Worm (Caenorhabditis elegans): ENCODE results near the gene vps-41.
A peak's percentile ranks its signal among the peaks of the same experiment; 100 is the strongest.

The vps-41 gene

DNA sequence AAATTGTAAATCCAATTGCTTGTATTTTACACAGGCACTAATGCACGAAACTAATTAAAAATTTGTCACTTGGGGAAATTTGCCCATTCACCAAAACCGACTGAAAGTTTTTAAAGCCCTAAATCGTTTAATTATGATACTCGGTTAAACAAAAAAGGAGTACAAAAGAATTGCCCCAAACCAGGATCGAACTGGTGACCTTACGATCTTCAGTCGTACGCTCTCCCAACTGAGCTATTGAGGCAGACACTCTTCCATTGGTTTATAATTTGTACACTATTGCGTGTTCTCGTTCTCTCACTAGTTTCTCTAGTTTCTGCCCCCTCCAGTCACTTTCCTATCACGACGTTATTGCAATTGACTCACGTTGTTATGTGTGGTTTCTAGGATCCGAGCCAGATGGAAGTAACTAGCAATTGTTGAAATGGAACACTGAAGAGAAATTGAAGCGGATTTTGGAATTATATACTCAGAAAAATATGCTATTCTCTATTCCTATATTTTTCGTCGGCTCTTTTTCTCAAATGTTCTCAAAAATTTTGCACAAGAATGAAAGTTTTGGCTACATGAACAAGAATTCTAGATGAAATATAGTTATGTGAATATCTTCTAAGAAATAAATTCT lies 35.7 kb downstream of the vps-41 start:
- peak; percentile 10 for TF ChIP-seq Y55F3AM.14 (GFP tag; optimal IDR thresholded peaks at IDR 0.05)
- no peak for TF ChIP-seq blmp-1 (tag; optimal IDR thresholded peaks at IDR 0.05; ENCODE audit: insufficient read depth)
- peak; percentile 45 for TF ChIP-seq crh-2 (tag; optimal IDR thresholded peaks at IDR 0.05)
- TF ChIP-seq nhr-129 (tag; optimal IDR thresholded peaks at IDR 0.05) = peak; percentile 83
- TF ChIP-seq nhr-21 (tag; optimal IDR thresholded peaks at IDR 0.05) = peak; percentile 35
- no peak for TF ChIP-seq nhr-11 (tag; optimal IDR thresholded peaks at IDR 0.05)
- TF ChIP-seq lsy-2 (tag; optimal IDR thresholded peaks at IDR 0.05) = peak in 1 of 2 experiments; percentile 27
- peak; percentile 70 for TF ChIP-seq sma-9 (GFP tag; optimal IDR thresholded peaks at IDR 0.05)
- TF ChIP-seq sma-9 (tag; optimal IDR thresholded peaks at IDR 0.05) = no peak
- no peak for TF ChIP-seq unc-39 (tag; optimal IDR thresholded peaks at IDR 0.05)
- peak; percentile 58 for TF ChIP-seq gmeb-1 (tag; optimal IDR thresholded peaks at IDR 0.05)
- TF ChIP-seq egl-27 (tag; optimal IDR thresholded peaks at IDR 0.05) = peak; percentile 47
- TF ChIP-seq F13H6.1 (tag; optimal IDR thresholded peaks at IDR 0.05) = peak; percentile 31
- peak; percentile 15 for TF ChIP-seq lin-13 (GFP tag; optimal IDR thresholded peaks at IDR 0.05)
- peak; percentile 25 for TF ChIP-seq sem-4 (tag; optimal IDR thresholded peaks at IDR 0.05)
- TF ChIP-seq fos-1 (tag; optimal IDR thresholded peaks at IDR 0.05) = peak; percentile 51

DNA sequence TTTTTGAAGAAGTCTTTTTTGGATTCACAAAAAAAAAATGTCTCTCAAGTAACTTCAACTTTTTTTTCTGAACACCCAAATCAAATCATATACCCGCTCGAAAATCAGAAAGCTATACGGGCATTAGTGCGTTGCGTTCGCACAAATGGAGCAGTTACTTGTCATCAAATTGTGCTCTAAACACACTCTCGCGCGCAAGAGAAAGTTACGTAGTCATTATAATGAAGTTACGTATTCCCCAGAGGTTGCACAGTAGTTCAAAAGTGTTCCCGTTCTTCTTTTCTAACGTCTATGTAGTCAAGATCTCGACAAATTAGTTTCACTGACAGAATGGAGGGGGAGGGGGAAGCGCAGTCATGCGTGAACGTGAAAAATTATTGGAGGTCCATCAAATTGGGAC lies 37.9 kb downstream of the vps-41 start:
- TF ChIP-seq elt-3 (tag; optimal IDR thresholded peaks at IDR 0.05) = no peak
- TF ChIP-seq elt-1 (tag; optimal IDR thresholded peaks at IDR 0.05) = no peak
- no peak for TF ChIP-seq nhr-25 (tag; optimal IDR thresholded peaks at IDR 0.05)
- TF ChIP-seq sma-9 (GFP tag; optimal IDR thresholded peaks at IDR 0.05) = no peak
- TF ChIP-seq sma-9 (tag; optimal IDR thresholded peaks at IDR 0.05) = no peak
- TF ChIP-seq lin-39 (tag; optimal IDR thresholded peaks at IDR 0.05) = no peak
- TF ChIP-seq lsy-2 (tag; optimal IDR thresholded peaks at IDR 0.05) = no peak
- TF ChIP-seq skn-1 (tag; optimal IDR thresholded peaks at IDR 0.05) = no peak
- no peak for TF ChIP-seq nhr-12 (tag; optimal IDR thresholded peaks at IDR 0.05)

DNA sequence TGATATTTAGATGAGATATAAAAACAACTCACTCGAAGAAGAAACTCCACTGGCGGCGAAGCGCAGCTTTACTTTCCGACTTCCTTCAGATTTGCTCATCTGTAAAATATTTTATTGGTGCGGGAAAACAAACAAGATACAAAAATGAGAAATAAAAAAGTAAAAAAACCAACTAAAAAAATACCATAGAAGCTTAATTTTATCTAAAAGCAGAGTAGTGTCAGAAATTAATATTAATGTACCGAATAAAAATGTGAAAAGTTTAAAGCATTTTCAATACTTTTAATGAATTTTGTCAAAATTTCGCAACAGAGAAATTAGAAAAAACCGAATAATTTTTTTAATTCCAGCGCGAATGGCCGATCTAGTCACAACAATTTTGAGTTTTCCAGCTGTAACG lies 39.7 kb downstream of the vps-41 start, which contains the start of gene sto-2:
Gene sto-2, minus strand, starts transcription at position 101 of the 400 bp plus-strand sequence.
- TF ChIP-seq nhr-12 (tag; optimal IDR thresholded peaks at IDR 0.05) (no peak), mdl-1 (tag; optimal IDR thresholded peaks at IDR 0.05) (no peak), blmp-1 (tag; optimal IDR thresholded peaks at IDR 0.05; ENCODE audit: insufficient read depth) (no peak), ZK546.5 (tag; optimal IDR thresholded peaks at IDR 0.05) (no peak), fos-1 (tag; optimal IDR thresholded peaks at IDR 0.05) (no peak), sem-4 (tag; optimal IDR thresholded peaks at IDR 0.05) (no peak), elt-1 (tag; optimal IDR thresholded peaks at IDR 0.05) (no peak), unc-39 (tag; optimal IDR thresholded peaks at IDR 0.05) (no peak), lsy-2 (tag; optimal IDR thresholded peaks at IDR 0.05) (no peak), nhr-77 (tag; optimal IDR thresholded peaks at IDR 0.05) (no peak), aly-2 (tag; optimal IDR thresholded peaks at IDR 0.05) (no peak), C34F6.9 (tag; optimal IDR thresholded peaks at IDR 0.05) (no peak), sma-3 (GFP tag; optimal IDR thresholded peaks at IDR 0.05) (no peak), zag-1 (tag; optimal IDR thresholded peaks at IDR 0.05) (no peak), nhr-25 (tag; optimal IDR thresholded peaks at IDR 0.05) (no peak), snpc-4 (tag; optimal IDR thresholded peaks at IDR 0.05) (no peak), ztf-4 (tag; optimal IDR thresholded peaks at IDR 0.05) (no peak), F13H6.1 (tag; optimal IDR thresholded peaks at IDR 0.05) (no peak), gmeb-1 (tag; optimal IDR thresholded peaks at IDR 0.05) (no peak)

DNA sequence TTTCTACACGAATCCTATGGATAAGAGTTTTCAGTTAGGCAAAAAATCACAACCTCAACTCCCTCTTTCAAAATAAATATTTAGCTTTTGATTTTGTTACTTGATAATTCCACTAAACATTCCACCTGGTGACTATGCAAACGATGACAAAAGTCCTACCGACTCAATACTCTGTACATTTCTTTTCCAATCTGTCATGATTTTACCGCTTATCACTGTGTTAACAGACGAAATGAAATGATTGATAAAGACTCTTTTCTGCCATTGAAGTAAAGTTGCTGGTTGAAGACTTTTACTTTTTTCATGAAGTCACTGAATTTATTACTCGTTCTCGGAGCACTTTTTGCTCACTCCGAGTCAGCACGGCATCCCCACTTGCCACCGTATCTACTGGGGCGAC lies 45.6 kb downstream of the vps-41 start, which contains the start of gene C26B9.5:
Gene C26B9.5, plus strand, starts transcription at position 244 of the 400 bp plus-strand sequence.
- TF ChIP-seq nhr-25 (tag; optimal IDR thresholded peaks at IDR 0.05) = no peak
- TF ChIP-seq ZK546.5 (tag; optimal IDR thresholded peaks at IDR 0.05) = no peak
- TF ChIP-seq crh-2 (tag; optimal IDR thresholded peaks at IDR 0.05) = no peak
- TF ChIP-seq skn-1 (tag; optimal IDR thresholded peaks at IDR 0.05) = peak; percentile 80
- TF ChIP-seq elt-3 (tag; optimal IDR thresholded peaks at IDR 0.05) = no peak
- TF ChIP-seq fos-1 (tag; optimal IDR thresholded peaks at IDR 0.05) = peak; percentile 86
- TF ChIP-seq C34F6.9 (tag; optimal IDR thresholded peaks at IDR 0.05) = no peak
- no peak for TF ChIP-seq R02D3.7 (tag; optimal IDR thresholded peaks at IDR 0.05)
- no peak for TF ChIP-seq dmd-4 (tag; optimal IDR thresholded peaks at IDR 0.05)
- TF ChIP-seq gmeb-1 (tag; optimal IDR thresholded peaks at IDR 0.05) = no peak

DNA sequence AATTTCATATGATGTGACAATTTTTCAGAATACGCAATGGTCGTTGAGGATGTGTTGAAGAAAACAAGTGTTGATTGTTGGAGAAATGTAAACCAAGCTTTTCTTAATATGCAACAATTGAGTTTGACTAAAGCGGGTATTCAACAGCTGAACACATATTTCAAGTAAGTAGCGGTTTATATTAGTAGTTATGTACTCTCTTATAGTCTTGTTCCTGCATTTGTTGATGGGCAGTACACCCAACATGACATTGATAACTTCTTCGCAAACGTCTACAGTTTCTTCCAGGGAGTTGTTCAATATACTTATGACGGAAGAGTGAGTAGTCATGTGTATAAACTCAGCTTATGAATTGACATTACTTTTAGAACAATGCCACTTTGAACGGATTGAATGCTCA lies 47.1 kb downstream of the vps-41 start:
- no peak for TF ChIP-seq lsy-2 (tag; optimal IDR thresholded peaks at IDR 0.05)
- no peak for TF ChIP-seq sem-4 (tag; optimal IDR thresholded peaks at IDR 0.05)
- TF ChIP-seq ztf-1 (GFP tag; conservative IDR thresholded peaks at IDR 0.05) = no peak

Measured in whole organism, L2 larva.